Worm (Caenorhabditis elegans): ENCODE measurements around the gene gbh-2.

DNA sequence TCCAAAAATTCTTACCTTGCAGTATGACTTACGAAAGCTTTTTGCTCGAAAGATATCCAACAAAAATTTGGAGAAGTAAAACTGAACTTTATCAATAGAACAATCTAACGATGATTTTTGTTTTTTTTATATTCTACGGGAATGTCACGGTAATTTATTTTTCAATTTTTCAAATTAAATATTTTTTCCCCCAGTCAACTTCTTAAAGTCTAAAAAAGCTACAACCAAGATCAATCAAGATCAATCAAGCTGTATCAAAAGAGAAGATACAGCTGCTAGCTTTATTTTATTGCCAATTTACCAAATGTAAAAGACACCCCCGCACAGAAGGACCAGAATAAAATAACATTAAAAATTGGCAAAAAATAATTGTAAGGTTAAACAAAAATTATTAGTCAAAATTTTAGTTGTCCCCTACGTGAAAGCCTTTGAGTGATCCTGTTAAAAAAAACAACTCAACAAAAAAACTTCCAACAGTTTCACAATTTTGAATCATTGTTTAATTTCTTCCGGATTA, 10.3 kb upstream of the gbh-2 start, which contains the start of the genes M05D6.1 and M05D6.3:
- no peak for TF ChIP-seq ama-1 (optimal IDR thresholded peaks at IDR 0.05)
- no peak for TF ChIP-seq tra-4 (tag; optimal IDR thresholded peaks at IDR 0.05)
- no peak for TF ChIP-seq tbx-11 (GFP tag; IDR thresholded peaks at IDR 0.05)
- no peak for TF ChIP-seq ets-7 (tag; optimal IDR thresholded peaks at IDR 0.05)
- no peak for TF ChIP-seq sea-1 (GFP tag; conservative IDR thresholded peaks at IDR 0.05)
- TF ChIP-seq aly-1 (tag; optimal IDR thresholded peaks at IDR 0.05), result no peak
- TF ChIP-seq ceh-13 (GFP tag; optimal IDR thresholded peaks at IDR 0.05), result no peak
- no peak for TF ChIP-seq hnd-1 (tag; optimal IDR thresholded peaks at IDR 0.05)
- TF ChIP-seq scrt-1 (GFP tag; IDR thresholded peaks at IDR 0.05), result no peak
- TF ChIP-seq hmg-4 (GFP tag; optimal IDR thresholded peaks at IDR 0.05), result no peak
